Fruit fly (Drosophila melanogaster): ENCODE results near the gene CG33630.

CG33630 gene

dm6 chr3R:10099401-10099848 lies 37.0 kb downstream of the CG33630 start (continued):
- TF ChIP-seq CG32532 (GFP tag; IDR thresholded peaks at IDR 0.05) (0 out of 2 replicates have a peak, but pooled peaks have one; percentile 24), sr (GFP tag; IDR thresholded peaks at IDR 0.05) (no peak), CG8359 (GFP tag; optimal IDR thresholded peaks at IDR 0.05; ENCODE audit: borderline replicate concordance) (no peak), Aef1 (GFP tag; IDR thresholded peaks at IDR 0.05) (no peak), CG6689 (GFP tag; IDR thresholded peaks at IDR 0.05) (no peak), CG16813 (GFP tag; IDR thresholded peaks at IDR 0.05; ENCODE audit: partially characterized antibody) (no peak), CG2712 (tag; optimal IDR thresholded peaks at IDR 0.05) (peak; percentile 15), br (optimal IDR thresholded peaks at IDR 0.05) (no peak), sob (GFP tag; IDR thresholded peaks at IDR 0.05) (no peak), CG7839 (tag; optimal IDR thresholded peaks at IDR 0.05) (no peak), CG7271 (tag; optimal IDR thresholded peaks at IDR 0.05) (no peak), gce (GFP tag; IDR thresholded peaks at IDR 0.05) (0 out of 3 replicates have a peak, but pooled peaks have one; percentile 11), CG31441 (GFP tag; IDR thresholded peaks at IDR 0.05) (no peak), caup (GFP tag; optimal IDR thresholded peaks at IDR 0.05; ENCODE audit: severe bottlenecking) (peak; percentile 10), B-H1 (GFP tag; IDR thresholded peaks at IDR 0.05) (no peak), D19B (GFP tag; optimal IDR thresholded peaks at IDR 0.05) (no peak), ase (GFP tag; IDR thresholded peaks at IDR 0.05) (no peak), exex (tag; optimal IDR thresholded peaks at IDR 0.05) (peak; percentile 86), tap (tag; optimal IDR thresholded peaks at IDR 0.05) (no peak), Rx (GFP tag; IDR thresholded peaks at IDR 0.05) (no peak), Hmr (GFP tag; optimal IDR thresholded peaks at IDR 0.05) (no peak), CG11456 (GFP tag; IDR thresholded peaks at IDR 0.05) (no peak), Pdp1 (GFP tag; optimal IDR thresholded peaks at IDR 0.05) (peak in 1 of 2 experiments; percentile 98), cwo (GFP tag; optimal IDR thresholded peaks at IDR 0.05) (peak; percentile 74), ATbp (GFP tag; optimal IDR thresholded peaks at IDR 0.05) (no peak), Hr51 (GFP tag; optimal IDR thresholded peaks at IDR 0.05) (no peak), MBD-R2 (GFP tag; IDR thresholded peaks at IDR 0.05) (peak; percentile 17; the same call in 1 of the 2 replicates), Dad (GFP tag; optimal IDR thresholded peaks at IDR 0.05) (no peak), Blimp-1 (GFP tag; optimal IDR thresholded peaks at IDR 0.05) (no peak), gt (GFP tag; IDR thresholded peaks at IDR 0.05) (no peak), Eip74EF (GFP tag; optimal IDR thresholded peaks at IDR 0.05) (peak in 1 of 2 experiments; percentile 58), CG9437 (GFP tag; optimal IDR thresholded peaks at IDR 0.05) (no peak), unpg (GFP tag; optimal IDR thresholded peaks at IDR 0.05) (no peak), chinmo (GFP tag; IDR thresholded peaks at IDR 0.05; ENCODE audit: partially characterized antibody) (0 out of 4 replicates have a peak, but pooled peaks have one; percentile 53), CG3407 (GFP tag; optimal IDR thresholded peaks at IDR 0.05) (no peak), chm (GFP tag; IDR thresholded peaks at IDR 0.05) (peak; percentile 62; the same call in 1 of the 2 replicates), CG11696 (GFP tag; IDR thresholded peaks at IDR 0.05) (peak; percentile 67), Dip2 (GFP tag; IDR thresholded peaks at IDR 0.05) (no peak), Dfd (GFP tag; optimal IDR thresholded peaks at IDR 0.05) (no peak), schlank (tag; optimal IDR thresholded peaks at IDR 0.05) (peak; percentile 22), CG6813 (GFP tag; optimal IDR thresholded peaks at IDR 0.05) (peak; percentile 33), knrl (GFP tag; IDR thresholded peaks at IDR 0.05; ENCODE audit: partially characterized antibody) (no peak), Hand (GFP tag; optimal IDR thresholded peaks at IDR 0.05) (peak; percentile 19), CG12071 (GFP tag; optimal IDR thresholded peaks at IDR 0.05) (no peak), crp (GFP tag; optimal IDR thresholded peaks at IDR 0.05) (peak in 1 of 2 experiments; percentile 7), CG12219 (GFP tag; optimal IDR thresholded peaks at IDR 0.05) (peak; percentile 8), ftz-f1 (GFP tag; optimal IDR thresholded peaks at IDR 0.05) (peak; percentile 36), Optix (GFP tag; IDR thresholded peaks at IDR 0.05) (no peak), hbn (GFP tag; IDR thresholded peaks at IDR 0.05; ENCODE audit: partially characterized antibody) (no peak)

All from whole organism, embryonic.